Fruit fly (Drosophila melanogaster) whole organism, embryonic: ENCODE data around the gene meep.

ENCODE experiments used
- CG10209 ChIP-seq: fragments of 200-800 bp; sonication (Bioruptor generic); optimal IDR thresholded peaks from 3 replicates; lab custom pipeline; 2017; ENCODE audit warnings: missing biosample characterization, mild to moderate bottlenecking, missing genetic modification characterization, missing genetic modification reagents
- CG11247 ChIP-seq: fragments of 200-800 bp; sonication (Bioruptor generic); IDR thresholded peaks from 2 replicates; pipeline ENCODE4 v1.3.6; 2022; ENCODE audit warnings: missing biosample characterization, missing genetic modification characterization
- CG12769 ChIP-seq: fragments of 200-800 bp; sonication (Bioruptor generic); optimal IDR thresholded peaks from 2 replicates; lab custom pipeline; 2019; ENCODE audit warnings: missing biosample characterization, mild to moderate bottlenecking, missing genetic modification characterization, moderate library complexity
- CG14441 ChIP-seq: fragments of 200-800 bp; sonication (Bioruptor generic); IDR thresholded peaks from 2 replicates; pipeline ENCODE4 v1.3.6; 2022; ENCODE audit warnings: missing biosample characterization, missing genetic modification characterization
- CG1603 ChIP-seq: fragments of 200-800 bp; sonication (Bioruptor generic); optimal IDR thresholded peaks from 2 replicates; lab custom pipeline; 2019; ENCODE audit warnings: missing biosample characterization, mild to moderate bottlenecking, missing genetic modification characterization, moderate library complexity
- CG2202 ChIP-seq: fragments of 200-800 bp; sonication (Bioruptor generic); optimal IDR thresholded peaks from 2 replicates; lab custom pipeline; 2018; ENCODE audit warnings: missing biosample characterization, mild to moderate bottlenecking, missing genetic modification characterization
- CG3281 ChIP-seq: fragments of 200-800 bp; sonication (Bioruptor generic); optimal IDR thresholded peaks from 3 replicates; lab custom pipeline; 2017; ENCODE audit warnings: missing biosample characterization, mild to moderate bottlenecking, missing genetic modification characterization
- CG34376 ChIP-seq: fragments of 200-800 bp; sonication (Bioruptor generic); optimal IDR thresholded peaks from 2 replicates; lab custom pipeline; 2018; ENCODE audit warnings: missing biosample characterization, mild to moderate bottlenecking, missing genetic modification characterization
- CG42726 ChIP-seq: fragments of 200-800 bp; sonication (Bioruptor generic); IDR thresholded peaks from 2 replicates; pipeline ENCODE4 v1.3.6; 2022; ENCODE audit warnings: missing biosample characterization, missing genetic modification characterization; ENCODE audit not compliant: partially characterized antibody
- CG4282 ChIP-seq: fragments of 200-800 bp; sonication (Bioruptor generic); optimal IDR thresholded peaks from 2 replicates; lab custom pipeline; 2016; ENCODE audit warnings: missing biosample characterization, missing genetic modification characterization
- CG7963 ChIP-seq: fragments of 200-800 bp; sonication (Bioruptor generic); IDR thresholded peaks from 3 replicates; pipeline ENCODE4 v1.3.6; 2022; ENCODE audit warnings: missing biosample characterization, missing genetic modification characterization; ENCODE audit not compliant: partially characterized antibody
- CG8290 ChIP-seq, 3 experiments: fragments of 200-800 bp; sonication (Bioruptor generic); optimal IDR thresholded peaks; 2 replicates each; lab custom pipeline; 2016 to 2019; ENCODE audit warnings: missing biosample characterization in 3 of 3, missing genetic modification characterization in 3 of 3, mild to moderate bottlenecking in 2 of 3, moderate library complexity in 1 of 3
- CG9727 ChIP-seq: fragments of 200-800 bp; sonication (Bioruptor generic); optimal IDR thresholded peaks from 3 replicates; lab custom pipeline; 2017; ENCODE audit warnings: missing biosample characterization, mild to moderate bottlenecking, missing genetic modification characterization
- Dek ChIP-seq: fragments of 200-800 bp; sonication (Bioruptor generic); optimal IDR thresholded peaks from 3 replicates; lab custom pipeline; 2019; ENCODE audit warnings: missing biosample characterization, mild to moderate bottlenecking, missing genetic modification characterization, moderate library complexity
- Elba2 ChIP-seq: fragments of 200-800 bp; sonication (Bioruptor generic); optimal IDR thresholded peaks from 3 replicates; lab custom pipeline; 2016; ENCODE audit warnings: missing biosample characterization, missing genetic modification characterization
- Gsc ChIP-seq: fragments of 200-800 bp; sonication (Bioruptor generic); IDR thresholded peaks from 2 replicates; pipeline ENCODE4 v1.3.6; 2022; ENCODE audit warnings: missing biosample characterization, missing genetic modification characterization
- H15 ChIP-seq: fragments of 200-800 bp; sonication (Bioruptor generic); IDR thresholded peaks from 3 replicates; pipeline ENCODE4 v1.3.6; 2022; ENCODE audit warnings: missing biosample characterization, missing genetic modification characterization
- H2.0 ChIP-seq: fragments of 200-800 bp; sonication (Bioruptor generic); IDR thresholded peaks from 2 replicates; pipeline ENCODE4 v1.3.6; 2022; ENCODE audit warnings: missing biosample characterization, missing genetic modification characterization
- HHEX ChIP-seq: fragments of 200-800 bp; sonication (Bioruptor generic); optimal IDR thresholded peaks from 3 replicates; lab custom pipeline; 2017; ENCODE audit warnings: missing biosample characterization, mild to moderate bottlenecking, missing genetic modification characterization, missing genetic modification reagents
- Hey ChIP-seq: fragments of 200-800 bp; sonication (Bioruptor generic); optimal IDR thresholded peaks from 3 replicates; lab custom pipeline; 2018; ENCODE audit warnings: missing biosample characterization, mild to moderate bottlenecking, missing genetic modification characterization
- Hmr ChIP-seq: fragments of 200-800 bp; sonication (Bioruptor generic); optimal IDR thresholded peaks from 3 replicates; lab custom pipeline; 2017; ENCODE audit warnings: mild to moderate bottlenecking, missing biosample characterization, missing genetic modification reagents, missing genetic modification characterization
- Hr78 ChIP-seq, 2 experiments: fragments of 200-800 bp in 1 of 2; fragments of >200 bp in 1 of 2; sonication (Bioruptor generic) in 1 of 2; optimal IDR thresholded peaks; 2 replicates each; lab custom pipeline; 2017 to 2019; ENCODE audit warnings: missing biosample characterization in 2 of 2, missing genetic modification characterization in 2 of 2, mild to moderate bottlenecking in 1 of 2, moderate library complexity in 1 of 2
- Lim3 ChIP-seq: fragments of 200-800 bp; sonication (Bioruptor generic); IDR thresholded peaks from 2 replicates; pipeline ENCODE4 v1.3.6; 2022; ENCODE audit warnings: missing biosample characterization, missing genetic modification characterization
- Med ChIP-seq: fragments of 200-800 bp; sonication (Bioruptor generic); peaks from one replicate; lab custom pipeline; 2016; ENCODE audit warnings: missing biosample characterization, missing genetic modification characterization, mild to moderate bottlenecking, inconsistent platforms, moderate library complexity
- Myb ChIP-seq: fragments of 200-800 bp; sonication (Bioruptor generic); optimal IDR thresholded peaks from 2 replicates; lab custom pipeline; 2016; ENCODE audit warnings: missing biosample characterization, missing genetic modification characterization
- NC2β ChIP-seq: fragments of 200-800 bp; sonication (Bioruptor generic); optimal IDR thresholded peaks from 2 replicates; lab custom pipeline; 2016; ENCODE audit warnings: missing biosample characterization, missing genetic modification characterization
- Spps ChIP-seq: fragments of 200-800 bp; sonication (Bioruptor generic); optimal IDR thresholded peaks from 2 replicates; lab custom pipeline; 2018; ENCODE audit warnings: missing biosample characterization, mild to moderate bottlenecking, missing genetic modification characterization
- Ssrp ChIP-seq: fragments of 200-800 bp; sonication (Bioruptor generic); optimal IDR thresholded peaks from 2 replicates; lab custom pipeline; 2018; ENCODE audit warnings: missing biosample characterization, mild to moderate bottlenecking, missing genetic modification characterization, moderate library complexity
- Trl ChIP-seq, 3 experiments: fragments of >200 bp in 2 of 3; fragments of 200-800 bp in 1 of 3; sonication (Bioruptor generic) in 1 of 3; optimal IDR thresholded peaks; 2 replicates in 1 of 3; 3 replicates in 2 of 3; lab custom pipeline; 2016 to 2017; ENCODE audit warnings: missing biosample characterization in 1 of 3, missing genetic modification characterization in 1 of 3
- Vsx1 ChIP-seq: fragments of 200-800 bp; sonication (Bioruptor generic); optimal IDR thresholded peaks from 2 replicates; lab custom pipeline; 2017; ENCODE audit warnings: missing biosample characterization, mild to moderate bottlenecking, missing genetic modification characterization, missing genetic modification reagents
- cas ChIP-seq: fragments of 200-800 bp; sonication (Bioruptor generic); IDR thresholded peaks from 2 replicates; pipeline ENCODE4 v1.3.6; 2022; ENCODE audit warnings: missing biosample characterization, missing genetic modification characterization
- chm ChIP-seq: fragments of 200-800 bp; sonication (Bioruptor generic); IDR thresholded peaks from 2 replicates; pipeline ENCODE4 v1.3.6; 2022; ENCODE audit warnings: missing biosample characterization, missing genetic modification characterization
- ci ChIP-seq: fragments of 200-800 bp; sonication (Bioruptor generic); IDR thresholded peaks from 3 replicates; pipeline ENCODE4 v1.3.6; 2022; ENCODE audit warnings: missing biosample characterization, missing genetic modification characterization
- dpn ChIP-seq, 2 experiments: fragments of 200-800 bp; sonication (Bioruptor generic); optimal IDR thresholded peaks; 3 replicates each; lab custom pipeline; 2016; ENCODE audit warnings: missing biosample characterization in 2 of 2, missing genetic modification characterization in 2 of 2
- eyg ChIP-seq: fragments of 200-800 bp; sonication (Bioruptor generic); optimal IDR thresholded peaks from 3 replicates; lab custom pipeline; 2016; ENCODE audit warnings: missing biosample characterization, missing genetic modification characterization
- fd96Cb ChIP-seq: fragments of 200-800 bp; sonication (Bioruptor generic); optimal IDR thresholded peaks from 2 replicates; lab custom pipeline; 2018; ENCODE audit warnings: missing biosample characterization, mild to moderate bottlenecking, missing genetic modification characterization, moderate library complexity
- gro ChIP-seq: fragments of 200-800 bp; sonication (Bioruptor generic); optimal IDR thresholded peaks from 2 replicates; lab custom pipeline; 2016; ENCODE audit warnings: missing biosample characterization, missing genetic modification characterization
- kni ChIP-seq: fragments of 200-800 bp; sonication (Bioruptor generic); optimal IDR thresholded peaks from 3 replicates; lab custom pipeline; 2017; ENCODE audit warnings: mild to moderate bottlenecking, missing biosample characterization, missing genetic modification reagents, missing genetic modification characterization
- pita ChIP-seq: fragments of 200-800 bp; sonication (Bioruptor generic); optimal IDR thresholded peaks from 2 replicates; lab custom pipeline; 2017; ENCODE audit warnings: missing biosample characterization, mild to moderate bottlenecking, missing genetic modification characterization
- pum ChIP-seq: fragments of 200-800 bp; sonication (Bioruptor generic); optimal IDR thresholded peaks from 2 replicates; lab custom pipeline; 2016; ENCODE audit warnings: missing biosample characterization, missing genetic modification characterization
- pzg ChIP-seq: fragments of 200-800 bp; sonication (Bioruptor generic); optimal IDR thresholded peaks from 3 replicates; lab custom pipeline; 2018; ENCODE audit warnings: missing biosample characterization, mild to moderate bottlenecking, missing genetic modification characterization, moderate library complexity
- ranshi ChIP-seq: fragments of 200-800 bp; sonication (Bioruptor generic); IDR thresholded peaks from 2 replicates; pipeline ENCODE4 v1.3.6; 2022; ENCODE audit warnings: missing biosample characterization, missing genetic modification characterization
- repo ChIP-seq: fragments of 200-800 bp; sonication (Bioruptor generic); optimal IDR thresholded peaks from 2 replicates; lab custom pipeline; 2016; ENCODE audit warnings: missing biosample characterization, missing genetic modification characterization
- salm ChIP-seq: fragments of 200-800 bp; sonication (Bioruptor generic); optimal IDR thresholded peaks from 2 replicates; lab custom pipeline; 2018; ENCODE audit warnings: missing biosample characterization, mild to moderate bottlenecking, missing genetic modification characterization
- sens ChIP-seq: fragments of 200-800 bp; sonication (Bioruptor generic); peaks from one replicate; lab custom pipeline; 2016; ENCODE audit warnings: missing biosample characterization, missing genetic modification characterization
- seq ChIP-seq: fragments of 200-800 bp; sonication (Bioruptor generic); IDR thresholded peaks from 2 replicates; pipeline ENCODE4 v1.3.6; 2022; ENCODE audit warnings: missing biosample characterization, missing genetic modification characterization
- sug ChIP-seq: fragments of 200-800 bp; optimal IDR thresholded peaks from 2 replicates; lab custom pipeline; 2019; ENCODE audit warnings: missing biosample characterization, mild to moderate bottlenecking, missing genetic modification characterization, moderate library complexity
- wek ChIP-seq: fragments of 200-800 bp; sonication (Bioruptor generic); optimal IDR thresholded peaks from 3 replicates; lab custom pipeline; 2018; ENCODE audit warnings: missing biosample characterization, mild to moderate bottlenecking, missing genetic modification characterization, moderate library complexity

The meep gene

DNA sequence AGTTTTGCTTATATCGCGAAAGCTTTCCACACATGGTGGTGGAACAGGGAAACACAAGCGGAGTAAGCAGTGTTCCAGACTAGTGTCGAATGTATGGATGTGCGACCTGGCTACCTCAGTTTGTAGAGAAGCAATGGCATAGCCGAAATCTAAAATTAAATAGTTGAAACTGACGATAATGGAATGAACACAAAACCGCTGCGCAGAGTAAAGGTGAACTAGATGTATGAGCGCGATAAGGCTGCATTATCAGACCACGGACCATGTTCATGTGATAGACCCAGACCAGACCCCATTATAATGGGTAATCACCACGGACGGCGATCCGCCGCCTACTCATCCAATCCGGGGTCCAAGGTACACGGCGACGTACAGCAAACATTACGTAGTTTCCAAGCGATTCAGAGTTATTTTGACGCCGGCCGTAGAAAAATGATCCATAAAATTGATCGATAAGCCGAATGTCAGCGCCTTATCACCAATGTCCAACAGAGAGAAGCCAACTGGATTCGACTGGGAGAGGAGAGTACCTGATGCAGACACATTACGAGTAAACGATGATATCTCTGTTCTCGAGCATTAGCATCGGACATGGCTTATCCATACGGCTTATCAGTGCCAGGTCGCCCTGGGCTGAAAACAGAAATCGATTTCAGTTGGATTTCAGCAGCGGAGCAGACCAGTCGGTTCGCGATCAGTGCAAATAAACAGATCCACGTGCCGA lies 13.7 kb downstream of the meep start, which contains the start of gene CG13912 (continued):
- TF ChIP-seq salm (tag; lab: Kevin White, UChicago), result no peak
- 0 out of 2 replicates have a peak, but pooled peaks have one; percentile 14 for TF ChIP-seq ranshi (GFP tag; lab: Robert Waterston, UW)
- peak; percentile 9 for TF ChIP-seq CG12769 (tag; lab: Kevin White, UChicago)
- 0 out of 2 replicates have a peak, but pooled peaks have one; percentile 25 for TF ChIP-seq chm (GFP tag; lab: Robert Waterston, UW)
- no peak for TF ChIP-seq CG10209 (GFP tag; lab: Kevin White, UChicago)
- peak; percentile 34 for TF ChIP-seq gro (GFP tag; lab: Kevin White, UChicago)
- no peak for TF ChIP-seq H2.0 (GFP tag; lab: Robert Waterston, UW)
- peak; percentile 18 for TF ChIP-seq HHEX
- no peak for TF ChIP-seq seq (GFP tag; lab: Robert Waterston, UW)
- no peak for TF ChIP-seq CG7963 (GFP tag; lab: Robert Waterston, UW)
- TF ChIP-seq Lim3 (GFP tag; lab: Robert Waterston, UW), result no peak
- peak; percentile 43 for TF ChIP-seq ci
- TF ChIP-seq pum (GFP tag; lab: Kevin White, UChicago), result no peak
- no peak for TF ChIP-seq NC2β (GFP tag; lab: Kevin White, UChicago)
- peak; percentile 10 for TF ChIP-seq wek (GFP tag; lab: Kevin White, UChicago)
- no peak for TF ChIP-seq fd96Cb
- peak; percentile 11 for TF ChIP-seq pzg (GFP tag; lab: Kevin White, UChicago)
- TF ChIP-seq Trl (optimal IDR thresholded peaks at IDR 0.05; lab: Kevin White, UChicago), result peak; percentile 15 to 29
- no peak for TF ChIP-seq Trl (GFP tag; optimal IDR thresholded peaks at IDR 0.05; lab: Kevin White, UChicago)
- TF ChIP-seq CG42726 (GFP tag; lab: Robert Waterston, UW), result peak; percentile 76
- no peak for TF ChIP-seq repo (GFP tag; lab: Kevin White, UChicago)
- peak; percentile 76 for TF ChIP-seq pita (GFP tag; lab: Kevin White, UChicago)
- TF ChIP-seq Hr78 (GFP tag; optimal IDR thresholded peaks at IDR 0.05; lab: Kevin White, UChicago), result peak in 1 of 2 experiments; percentile 82
- TF ChIP-seq Vsx1 (GFP tag; lab: Kevin White, UChicago), result peak; percentile 18
- TF ChIP-seq CG9727 (GFP tag; lab: Kevin White, UChicago), result no peak
- TF ChIP-seq Dek (tag; lab: Kevin White, UChicago), result peak; percentile 48
- no peak for TF ChIP-seq Spps (tag; lab: Kevin White, UChicago)
- TF ChIP-seq CG4282 (GFP tag; lab: Kevin White, UChicago), result peak; percentile 1
- TF ChIP-seq CG2202 (tag; lab: Kevin White, UChicago), result no peak
- TF ChIP-seq Myb (GFP tag; lab: Kevin White, UChicago), result peak; percentile 24
- peak; percentile 13 for TF ChIP-seq CG1603
- TF ChIP-seq Ssrp (tag; lab: Kevin White, UChicago), result no peak
- TF ChIP-seq Hmr (GFP tag; lab: Kevin White, UChicago), result peak; percentile 46
- TF ChIP-seq eyg (GFP tag; lab: Kevin White, UChicago), result no peak
- peak; percentile 92 for TF ChIP-seq sug (tag; lab: Kevin White, UChicago)
- TF ChIP-seq cas (GFP tag; lab: Robert Waterston, UW), result no peak
- no peak for TF ChIP-seq CG3281 (GFP tag; lab: Kevin White, UChicago)
- TF ChIP-seq Med, result peak; percentile 89
- TF ChIP-seq CG14441 (GFP tag; lab: Robert Waterston, UW), result 0 out of 2 replicates have a peak, but pooled peaks have one; percentile 6
- TF ChIP-seq CG11247 (GFP tag; lab: Robert Waterston, UW), result no peak
- TF ChIP-seq Elba2 (GFP tag; lab: Kevin White, UChicago), result no peak
- TF ChIP-seq CG8290 (GFP tag; optimal IDR thresholded peaks at IDR 0.05; lab: Kevin White, UChicago), result no peak
- peak in 1 of 2 experiments; percentile 85 for TF ChIP-seq CG8290 (tag; optimal IDR thresholded peaks at IDR 0.05; lab: Kevin White, UChicago)
- peak; percentile 64 for TF ChIP-seq kni (GFP tag; lab: Kevin White, UChicago)
- TF ChIP-seq Gsc (GFP tag; lab: Robert Waterston, UW), result no peak
- peak; percentile 25 for TF ChIP-seq Hey (tag; lab: Kevin White, UChicago)
- no peak for TF ChIP-seq H15
- TF ChIP-seq sens (GFP tag; lab: Kevin White, UChicago), result peak; percentile 3
- peak; percentile 99 for TF ChIP-seq CG34376 (GFP tag; lab: Kevin White, UChicago)
- peak; percentile 7 to 17 for TF ChIP-seq dpn (GFP tag; optimal IDR thresholded peaks at IDR 0.05; lab: Kevin White, UChicago)
